Worm (Caenorhabditis elegans) whole organism, early embryonic: Measurements from ENCODE around the gene Y102A5C.2.

ENCODE experiments used
- B0310.2 ChIP-seq: sonication (generic microtip); optimal IDR thresholded peaks from 2 replicates; lab custom pipeline; 2016; ENCODE audit warnings: mild to moderate bottlenecking, missing genetic modification characterization, missing compliant biosample characterization
- ama-1 ChIP-seq: fragments of 150-350 bp; optimal IDR thresholded peaks from 2 replicates; lab custom pipeline; 2014

DNA sequence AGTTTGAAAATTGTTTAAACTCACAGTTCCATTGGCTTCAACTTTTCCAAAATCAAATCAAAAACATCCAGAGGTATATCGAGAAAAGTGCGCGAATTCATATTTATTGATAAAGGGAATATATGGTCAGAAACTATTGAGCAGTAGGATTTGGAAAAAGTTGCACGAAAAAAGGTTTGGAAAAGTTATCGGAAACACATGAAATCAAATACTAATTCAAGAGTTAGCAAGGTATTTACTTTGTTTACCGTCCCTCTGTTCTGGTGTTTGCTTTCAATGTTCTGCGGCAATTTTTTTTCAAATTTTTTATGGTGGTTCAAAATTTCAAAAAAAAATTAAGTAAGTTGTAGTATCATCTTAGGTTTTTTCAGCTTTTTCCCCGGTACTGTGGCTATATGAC is 19.2 kb upstream of the Y102A5C.2 start, which contains the start of gene fbxa-45:
- TF ChIP-seq ama-1 (lab: Kevin White, UChicago) (no peak), B0310.2 (tag; lab: Kevin White, UChicago) (no peak)
